Worm (Caenorhabditis elegans): ENCODE data around the gene F25B3.2.

Gene F25B3.2

DNA sequence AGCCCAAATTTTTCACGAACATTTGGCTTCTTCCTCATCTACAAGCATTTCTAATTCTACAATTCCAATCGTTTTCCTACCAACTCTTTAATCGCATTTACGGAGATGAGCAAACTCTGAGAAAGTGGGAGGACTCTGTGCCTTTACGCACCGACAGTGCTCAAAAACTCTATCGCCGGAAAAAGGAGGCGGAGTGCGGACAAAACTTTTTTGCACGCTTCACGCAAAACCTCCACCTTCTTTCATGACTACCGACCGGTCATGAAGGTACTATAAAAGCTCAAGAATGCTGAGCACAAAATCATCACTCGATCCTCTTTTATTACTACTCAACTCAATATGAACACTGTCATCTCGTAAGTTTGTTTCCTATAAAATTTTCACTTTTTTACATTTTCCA, 48.0 kb downstream of the F25B3.2 start, which contains the start of gene idpc-4:
TSS of gene idpc-4 (plus strand) at position 301 of the 400 bp plus-strand sequence.
- TF ChIP-seq B0019.2 (GFP tag; conservative IDR thresholded peaks at IDR 0.05), result no peak
- no peak for TF ChIP-seq mxl-1 (tag; optimal IDR thresholded peaks at IDR 0.05)
- TF ChIP-seq ceh-79 (tag; optimal IDR thresholded peaks at IDR 0.05), result no peak
- TF ChIP-seq dox-1 (GFP tag; IDR thresholded peaks at IDR 0.05), result no peak
- TF ChIP-seq T26A5.8 (tag; optimal IDR thresholded peaks at IDR 0.05), result no peak
- no peak for TF ChIP-seq let-607 (tag; optimal IDR thresholded peaks at IDR 0.05)
- no peak for TF ChIP-seq snpc-1.3 (tag; optimal IDR thresholded peaks at IDR 0.05; ENCODE audit: insufficient read depth)
- TF ChIP-seq F33H1.4 (GFP tag; IDR thresholded peaks at IDR 0.05), result no peak
- no peak for TF ChIP-seq hlh-26 (GFP tag; conservative IDR thresholded peaks at IDR 0.05)
- TF ChIP-seq dpl-1 (GFP tag; optimal IDR thresholded peaks at IDR 0.05), result no peak
- no peak for TF ChIP-seq snpc-4 (GFP tag; optimal IDR thresholded peaks at IDR 0.05)
- no peak for TF ChIP-seq snpc-4 (tag; optimal IDR thresholded peaks at IDR 0.05)
- no peak for TF ChIP-seq F55B11.4 (tag; optimal IDR thresholded peaks at IDR 0.05; ENCODE audit: borderline replicate concordance, insufficient read depth)
- TF ChIP-seq Y53F4B.3 (GFP tag; IDR thresholded peaks at IDR 0.05), result no peak
- TF ChIP-seq hmg-20 (GFP tag; IDR thresholded peaks at IDR 0.05), result no peak
- TF ChIP-seq efl-1 (GFP tag; optimal IDR thresholded peaks at IDR 0.05), result no peak

DNA sequence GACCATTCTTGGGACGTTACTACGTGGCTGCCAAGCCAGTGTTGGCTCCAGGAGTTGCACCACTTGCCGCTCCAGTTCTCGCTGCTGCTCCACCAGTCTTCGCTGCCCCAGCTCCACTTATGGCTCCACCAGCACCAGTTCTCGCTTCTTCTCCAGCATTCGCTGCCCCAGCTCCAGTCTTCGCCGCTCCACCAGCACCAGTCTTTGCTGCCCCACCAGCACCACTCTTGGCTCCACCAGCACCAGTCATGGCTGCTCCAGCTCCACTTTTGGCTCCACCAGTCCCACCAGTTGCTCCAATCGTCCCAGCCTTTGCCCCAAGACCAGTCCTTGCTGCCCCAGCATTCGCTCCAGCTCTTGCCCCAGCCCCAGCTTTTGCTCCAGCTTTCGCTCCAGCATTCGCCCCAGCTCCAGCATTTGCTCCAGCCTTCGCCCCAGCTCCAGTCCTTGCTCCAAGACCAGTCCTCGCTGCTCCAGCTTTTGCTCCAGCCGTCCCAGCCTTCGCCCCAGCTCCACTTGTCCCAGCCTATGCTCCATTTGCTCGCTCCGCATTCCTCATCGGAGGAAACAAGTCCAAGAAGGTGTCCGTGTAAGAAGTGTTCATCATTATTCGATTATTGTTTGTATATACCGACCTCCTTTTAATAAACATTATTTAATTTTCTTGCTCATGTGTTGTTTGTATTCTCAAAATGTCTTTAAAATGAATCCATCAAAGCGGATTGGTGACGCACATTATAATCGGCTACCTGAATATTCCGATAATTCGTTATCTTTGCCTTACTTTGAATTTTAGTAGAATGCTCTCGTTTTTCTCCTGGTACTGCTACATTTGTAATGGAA, 48.7 kb downstream of the F25B3.2 start, which contains the start of gene T06E4.7:
TSS of gene T06E4.7 (plus strand) at position 793 of the 843 bp plus-strand sequence.
- TF ChIP-seq Y67H2A.10 (GFP tag; conservative IDR thresholded peaks at IDR 0.05), result no peak
- no peak for TF ChIP-seq sdz-38 (tag; optimal IDR thresholded peaks at IDR 0.05)
- TF ChIP-seq lag-1 (GFP tag; IDR thresholded peaks at IDR 0.05), result no peak
- 0 out of 2 replicates have a peak, but pooled peaks have one; percentile 34 for TF ChIP-seq dox-1 (GFP tag; IDR thresholded peaks at IDR 0.05)
- no peak for TF ChIP-seq B0336.3 (GFP tag; IDR thresholded peaks at IDR 0.05)
- TF ChIP-seq dpl-1 (GFP tag; optimal IDR thresholded peaks at IDR 0.05), result no peak
- no peak for TF ChIP-seq tbp1 (GFP tag; optimal IDR thresholded peaks at IDR 0.05)
- TF ChIP-seq efl-1 (GFP tag; optimal IDR thresholded peaks at IDR 0.05), result no peak
- 0 out of 2 replicates have a peak, but pooled peaks have one; percentile 10 for TF ChIP-seq D2030.7 (GFP tag; IDR thresholded peaks at IDR 0.05)
- no peak for TF ChIP-seq bed-2 (GFP tag; IDR thresholded peaks at IDR 0.05)
- no peak for TF ChIP-seq F23B12.7 (tag; optimal IDR thresholded peaks at IDR 0.05; ENCODE audit: insufficient read depth)
- TF ChIP-seq chd-7 (tag; optimal IDR thresholded peaks at IDR 0.05), result peak; percentile 32
- no peak for TF ChIP-seq madf-8 (GFP tag; conservative IDR thresholded peaks at IDR 0.05)
- TF ChIP-seq mcd-1 (GFP tag; IDR thresholded peaks at IDR 0.05), result peak; percentile 20; the same call in 1 of the 2 replicates
- TF ChIP-seq madf-10 (tag; optimal IDR thresholded peaks at IDR 0.05), result no peak
- no peak for TF ChIP-seq ztf-3 (GFP tag; optimal IDR thresholded peaks at IDR 0.05)
- no peak for TF ChIP-seq ceh-58 (GFP tag; IDR thresholded peaks at IDR 0.05)
- TF ChIP-seq dpff-1 (tag; optimal IDR thresholded peaks at IDR 0.05), result no peak
- TF ChIP-seq aptf-3 (GFP tag; IDR thresholded peaks at IDR 0.05), result no peak
- TF ChIP-seq ceh-79 (tag; optimal IDR thresholded peaks at IDR 0.05), result no peak
- no peak for TF ChIP-seq ceh-91 (GFP tag; IDR thresholded peaks at IDR 0.05)
- TF ChIP-seq lsy-27 (tag; optimal IDR thresholded peaks at IDR 0.05; ENCODE audit: borderline replicate concordance, insufficient read depth), result no peak
- no peak for TF ChIP-seq snpc-1.3 (tag; optimal IDR thresholded peaks at IDR 0.05; ENCODE audit: insufficient read depth)
- peak; percentile 93 for TF ChIP-seq zfh-2 (GFP tag; conservative IDR thresholded peaks at IDR 0.05)
- TF ChIP-seq ceh-27 (GFP tag; optimal IDR thresholded peaks at IDR 0.05), result peak; percentile 13
- peak; percentile 92 for TF ChIP-seq egrh-3 (GFP tag; IDR thresholded peaks at IDR 0.05)
- no peak for TF ChIP-seq nhr-90 (tag; optimal IDR thresholded peaks at IDR 0.05)
- 0 out of 2 replicates have a peak, but pooled peaks have one; percentile 4 for TF ChIP-seq F37B4.10 (GFP tag; IDR thresholded peaks at IDR 0.05)
- no peak for TF ChIP-seq rcor-1 (GFP tag; IDR thresholded peaks at IDR 0.05)
- no peak for TF ChIP-seq egl-18 (GFP tag; IDR thresholded peaks at IDR 0.05)
- TF ChIP-seq somi-1 (GFP tag; optimal IDR thresholded peaks at IDR 0.05), result no peak
- TF ChIP-seq ztf-25 (GFP tag; IDR thresholded peaks at IDR 0.05), result 0 out of 2 replicates have a peak, but pooled peaks have one; percentile 41
